Fruit fly (Drosophila melanogaster): ENCODE results near the gene CG13912.
A peak's percentile ranks its signal among the peaks of the same experiment; 100 is the strongest.

CG13912 gene

dm6 chr3L:1188936-1189659 is at the start of gene CG13912:
TSS of gene CG13912 (plus strand) at chr3L:1189588.
- no peak for TF ChIP-seq CG5204 (GFP tag; optimal IDR thresholded peaks at IDR 0.05)
- TF ChIP-seq Hr96 (GFP tag; optimal IDR thresholded peaks at IDR 0.05): peak; percentile 36
- no peak for TF ChIP-seq bab1 (GFP tag; optimal IDR thresholded peaks at IDR 0.05)
- no peak for TF ChIP-seq CG1620 (GFP tag; optimal IDR thresholded peaks at IDR 0.05)
- no peak for TF ChIP-seq CG14711 (tag; optimal IDR thresholded peaks at IDR 0.05)
- TF ChIP-seq CG33017 (tag; optimal IDR thresholded peaks at IDR 0.05): peak; percentile 12
- TF ChIP-seq CG7101 (tag; optimal IDR thresholded peaks at IDR 0.05): peak; percentile 3
- no peak for TF ChIP-seq Crg-1 (GFP tag; optimal IDR thresholded peaks at IDR 0.05)
- TF ChIP-seq cnc (optimal IDR thresholded peaks at IDR 0.05): no peak
- TF ChIP-seq Mnt (GFP tag; optimal IDR thresholded peaks at IDR 0.05): peak; percentile 87
- peak; percentile 93 for TF ChIP-seq kay (GFP tag; ENCODE audit: borderline replicate concordance)
- TF ChIP-seq tj (GFP tag; optimal IDR thresholded peaks at IDR 0.05): peak; percentile 10
- TF ChIP-seq cic (GFP tag; optimal IDR thresholded peaks at IDR 0.05): peak; percentile 53
- no peak for TF ChIP-seq Clk (GFP tag; optimal IDR thresholded peaks at IDR 0.05)
- no peak for TF ChIP-seq toe (GFP tag; optimal IDR thresholded peaks at IDR 0.05)
- no peak for TF ChIP-seq pad (GFP tag; optimal IDR thresholded peaks at IDR 0.05)
- no peak for TF ChIP-seq ovo (GFP tag; optimal IDR thresholded peaks at IDR 0.05)
- TF ChIP-seq CG7045 (GFP tag; optimal IDR thresholded peaks at IDR 0.05): no peak
- peak; percentile 59 for TF ChIP-seq CG12768 (GFP tag; optimal IDR thresholded peaks at IDR 0.05)
- TF ChIP-seq CG11617 (GFP tag; optimal IDR thresholded peaks at IDR 0.05): no peak

dm6 chr3L:1140539-1140938 is 48.8 kb upstream of the CG13912 start:
- no peak for TF ChIP-seq kay (GFP tag; ENCODE audit: borderline replicate concordance)
- TF ChIP-seq CG12768 (GFP tag; optimal IDR thresholded peaks at IDR 0.05): no peak
- no peak for TF ChIP-seq CG11617 (GFP tag; optimal IDR thresholded peaks at IDR 0.05)
- TF ChIP-seq Hr96 (GFP tag; optimal IDR thresholded peaks at IDR 0.05): no peak
- TF ChIP-seq Clk (GFP tag; optimal IDR thresholded peaks at IDR 0.05): no peak
- TF ChIP-seq cic (GFP tag; optimal IDR thresholded peaks at IDR 0.05): no peak
- TF ChIP-seq Crg-1 (GFP tag; optimal IDR thresholded peaks at IDR 0.05): no peak
- no peak for TF ChIP-seq tj (GFP tag; optimal IDR thresholded peaks at IDR 0.05)
- TF ChIP-seq cnc (optimal IDR thresholded peaks at IDR 0.05): no peak
- no peak for TF ChIP-seq toe (GFP tag; optimal IDR thresholded peaks at IDR 0.05)
- no peak for TF ChIP-seq CG14711 (tag; optimal IDR thresholded peaks at IDR 0.05)
- TF ChIP-seq CG7045 (GFP tag; optimal IDR thresholded peaks at IDR 0.05): no peak
- no peak for TF ChIP-seq bab1 (GFP tag; optimal IDR thresholded peaks at IDR 0.05)
- no peak for TF ChIP-seq Mnt (GFP tag; optimal IDR thresholded peaks at IDR 0.05)
- no peak for TF ChIP-seq ovo (GFP tag; optimal IDR thresholded peaks at IDR 0.05)
- no peak for TF ChIP-seq CG7101 (tag; optimal IDR thresholded peaks at IDR 0.05)
- no peak for TF ChIP-seq CG33017 (tag; optimal IDR thresholded peaks at IDR 0.05)
- no peak for TF ChIP-seq CG1620 (GFP tag; optimal IDR thresholded peaks at IDR 0.05)

- TF ChIP-seq pad (GFP tag; optimal IDR thresholded peaks at IDR 0.05): no peak
- no peak for TF ChIP-seq CG1620 (GFP tag; optimal IDR thresholded peaks at IDR 0.05)
- TF ChIP-seq CG7045 (GFP tag; optimal IDR thresholded peaks at IDR 0.05): no peak
- TF ChIP-seq CG33017 (tag; optimal IDR thresholded peaks at IDR 0.05): no peak
- TF ChIP-seq Clk (GFP tag; optimal IDR thresholded peaks at IDR 0.05): no peak
- no peak for TF ChIP-seq Crg-1 (GFP tag; optimal IDR thresholded peaks at IDR 0.05)
- no peak for TF ChIP-seq CG12768 (GFP tag; optimal IDR thresholded peaks at IDR 0.05)
- no peak for TF ChIP-seq cnc (optimal IDR thresholded peaks at IDR 0.05)
- no peak for TF ChIP-seq Mnt (GFP tag; optimal IDR thresholded peaks at IDR 0.05)
Measured at dm6 chr3L:1146492-1146891, 42.9 kb upstream of the CG13912 start.

dm6 chr3L:1149230-1149629 is 40.2 kb upstream of the CG13912 start:
- TF ChIP-seq bab1 (GFP tag; optimal IDR thresholded peaks at IDR 0.05) (no peak), ovo (GFP tag; optimal IDR thresholded peaks at IDR 0.05) (no peak), CG1620 (GFP tag; optimal IDR thresholded peaks at IDR 0.05) (no peak), kay (GFP tag; ENCODE audit: borderline replicate concordance) (no peak), CG5204 (GFP tag; optimal IDR thresholded peaks at IDR 0.05) (no peak), Hr96 (GFP tag; optimal IDR thresholded peaks at IDR 0.05) (no peak)

- TF ChIP-seq Hr96 (GFP tag; optimal IDR thresholded peaks at IDR 0.05) (no peak), bab1 (GFP tag; optimal IDR thresholded peaks at IDR 0.05) (no peak), CG1620 (GFP tag; optimal IDR thresholded peaks at IDR 0.05) (no peak), CG7101 (tag; optimal IDR thresholded peaks at IDR 0.05) (no peak), CG7045 (GFP tag; optimal IDR thresholded peaks at IDR 0.05) (no peak), CG14711 (tag; optimal IDR thresholded peaks at IDR 0.05) (no peak), CG11617 (GFP tag; optimal IDR thresholded peaks at IDR 0.05) (no peak), toe (GFP tag; optimal IDR thresholded peaks at IDR 0.05) (no peak), CG33017 (tag; optimal IDR thresholded peaks at IDR 0.05) (no peak), CG12768 (GFP tag; optimal IDR thresholded peaks at IDR 0.05) (no peak), ovo (GFP tag; optimal IDR thresholded peaks at IDR 0.05) (no peak), kay (GFP tag; ENCODE audit: borderline replicate concordance) (no peak)
Measured at dm6 chr3L:1151691-1152090, 37.7 kb upstream of the CG13912 start.

- TF ChIP-seq Clk (GFP tag; optimal IDR thresholded peaks at IDR 0.05) (no peak), tj (GFP tag; optimal IDR thresholded peaks at IDR 0.05) (no peak), Hr96 (GFP tag; optimal IDR thresholded peaks at IDR 0.05) (no peak), ovo (GFP tag; optimal IDR thresholded peaks at IDR 0.05) (no peak), toe (GFP tag; optimal IDR thresholded peaks at IDR 0.05) (no peak), CG12768 (GFP tag; optimal IDR thresholded peaks at IDR 0.05) (no peak), Crg-1 (GFP tag; optimal IDR thresholded peaks at IDR 0.05) (no peak), CG1620 (GFP tag; optimal IDR thresholded peaks at IDR 0.05) (no peak), cic (GFP tag; optimal IDR thresholded peaks at IDR 0.05) (no peak), bab1 (GFP tag; optimal IDR thresholded peaks at IDR 0.05) (no peak), CG33017 (tag; optimal IDR thresholded peaks at IDR 0.05) (no peak), pad (GFP tag; optimal IDR thresholded peaks at IDR 0.05) (no peak), CG14711 (tag; optimal IDR thresholded peaks at IDR 0.05) (no peak), Mnt (GFP tag; optimal IDR thresholded peaks at IDR 0.05) (no peak), kay (GFP tag; ENCODE audit: borderline replicate concordance) (no peak), CG7045 (GFP tag; optimal IDR thresholded peaks at IDR 0.05) (no peak), cnc (optimal IDR thresholded peaks at IDR 0.05) (no peak), CG7101 (tag; optimal IDR thresholded peaks at IDR 0.05) (no peak), CG11617 (GFP tag; optimal IDR thresholded peaks at IDR 0.05) (no peak), CG5204 (GFP tag; optimal IDR thresholded peaks at IDR 0.05) (no peak)
Measured at dm6 chr3L:1152540-1153348, 36.6 kb upstream of the CG13912 start.
